Worm (Caenorhabditis elegans) whole organism, young adult: ENCODE results near the gene clec-219.

Experiments used
- ama-1 ChIP-seq, 3 experiments: fragments of 150-350 bp in 1 of 3; sonication (generic microtip) in 2 of 3; optimal IDR thresholded peaks; 2 replicates each; lab custom pipeline; 2014 to 2018; ENCODE audit warnings: missing biosample characterization in 2 of 3, missing genetic modification characterization in 2 of 3, missing genetic modification reagents in 2 of 3
- pha-4 ChIP-seq: fragments of 150-350 bp; sonication (generic microtip); optimal IDR thresholded peaks from 2 replicates; lab custom pipeline; 2014; ENCODE audit warnings: missing biosample characterization, missing genetic modification reagents, missing genetic modification characterization

ce11 chrV:8318135-8318534 lies at the start of gene clec-219:
- TF ChIP-seq ama-1 (optimal IDR thresholded peaks at IDR 0.05; lab: Kevin White, UChicago), result no peak
- no peak for TF ChIP-seq ama-1 (GFP tag; optimal IDR thresholded peaks at IDR 0.05; lab: Kevin White, UChicago)
- no peak for TF ChIP-seq pha-4 (tag; lab: Kevin White, UChicago)
